Fruit fly (Drosophila melanogaster): ENCODE measurements around the gene CG10077.
A peak's percentile ranks its signal among the peaks of the same experiment; 100 is the strongest.

The CG10077 gene

dm6 chr3L:6978757-6979386 is 23.2 kb upstream of the CG10077 start:
- TF ChIP-seq fd59A (GFP tag; optimal IDR thresholded peaks at IDR 0.05), result no peak
- TF ChIP-seq vri (GFP tag; optimal IDR thresholded peaks at IDR 0.05), result peak; percentile 29
- TF ChIP-seq eg (GFP tag; IDR thresholded peaks at IDR 0.05), result 0 out of 3 replicates have a peak, but pooled peaks have one; percentile 24

- TF ChIP-seq achi (GFP tag; optimal IDR thresholded peaks at IDR 0.05), result peak; percentile 19
- TF ChIP-seq spab (GFP tag; optimal IDR thresholded peaks at IDR 0.05), result no peak
- TF ChIP-seq acj6 (GFP tag; optimal IDR thresholded peaks at IDR 0.05), result peak; percentile 36
- peak; percentile 50 for TF ChIP-seq OdsH (GFP tag; optimal IDR thresholded peaks at IDR 0.05)
- peak in 1 of 2 experiments; percentile 22 for TF ChIP-seq salr (GFP tag; optimal IDR thresholded peaks at IDR 0.05)
- TF ChIP-seq CG15336 (GFP tag; IDR thresholded peaks at IDR 0.05), result peak; percentile 76
- peak; percentile 74 for TF ChIP-seq CG32006 (GFP tag; optimal IDR thresholded peaks at IDR 0.05)
- peak; percentile 24; the same call in 1 of the 2 replicates for TF ChIP-seq CG11294 (GFP tag; IDR thresholded peaks at IDR 0.05)
- peak; percentile 52 for TF ChIP-seq CG3919 (GFP tag; optimal IDR thresholded peaks at IDR 0.05)
- TF ChIP-seq CG11902 (GFP tag; optimal IDR thresholded peaks at IDR 0.05), result no peak
- peak; percentile 37 for TF ChIP-seq CG31627 (GFP tag; optimal IDR thresholded peaks at IDR 0.05)
- TF ChIP-seq svp (GFP tag), result peak; percentile 43
- 0 out of 3 replicates have a peak, but pooled peaks have one; percentile 37 for TF ChIP-seq CG6163 (GFP tag; IDR thresholded peaks at IDR 0.05)
- TF ChIP-seq Lpt (GFP tag; optimal IDR thresholded peaks at IDR 0.05), result no peak
- peak; percentile 82 for TF ChIP-seq Hr4 (GFP tag; optimal IDR thresholded peaks at IDR 0.05)
- TF ChIP-seq dac (GFP tag; optimal IDR thresholded peaks at IDR 0.05), result no peak
- peak; percentile 17 for TF ChIP-seq net (GFP tag; optimal IDR thresholded peaks at IDR 0.05)
- TF ChIP-seq dsx (GFP tag; optimal IDR thresholded peaks at IDR 0.05; ENCODE audit: poor library complexity, severe bottlenecking), result no peak
- TF ChIP-seq fkh (GFP tag; optimal IDR thresholded peaks at IDR 0.05), result no peak
- peak; percentile 28 for TF ChIP-seq pdm3 (GFP tag; optimal IDR thresholded peaks at IDR 0.05)
- peak; percentile 7 for TF ChIP-seq CG34406 (GFP tag; optimal IDR thresholded peaks at IDR 0.05)
- peak; percentile 48 for TF ChIP-seq CG6276 (GFP tag; optimal IDR thresholded peaks at IDR 0.05)
- peak; percentile 2 for TF ChIP-seq CG6808 (GFP tag; optimal IDR thresholded peaks at IDR 0.05)
- TF ChIP-seq Smox (GFP tag; optimal IDR thresholded peaks at IDR 0.05), result peak; percentile 37
- peak; percentile 8 for TF ChIP-seq CG10631 (GFP tag; optimal IDR thresholded peaks at IDR 0.05)
- TF ChIP-seq CG8632 (GFP tag; optimal IDR thresholded peaks at IDR 0.05), result peak; percentile 42
- TF ChIP-seq Ets96B (tag; optimal IDR thresholded peaks at IDR 0.05), result no peak
- TF ChIP-seq Eip78C (GFP tag), result peak; percentile 78
- TF ChIP-seq lz (GFP tag; optimal IDR thresholded peaks at IDR 0.05), result peak; percentile 28
- TF ChIP-seq Met (GFP tag; optimal IDR thresholded peaks at IDR 0.05), result peak; percentile 37
- no peak for TF ChIP-seq fd59A (GFP tag; optimal IDR thresholded peaks at IDR 0.05)
- TF ChIP-seq fd85E (GFP tag; optimal IDR thresholded peaks at IDR 0.05), result no peak
- peak; percentile 39 for TF ChIP-seq CG4318 (GFP tag; optimal IDR thresholded peaks at IDR 0.05)
- no peak for TF ChIP-seq CG10669 (GFP tag; optimal IDR thresholded peaks at IDR 0.05)
- TF ChIP-seq cyc (GFP tag; optimal IDR thresholded peaks at IDR 0.05), result no peak
- TF ChIP-seq eg (GFP tag; IDR thresholded peaks at IDR 0.05), result peak; percentile 73
- TF ChIP-seq Sox14 (GFP tag; optimal IDR thresholded peaks at IDR 0.05), result peak; percentile 5
- TF ChIP-seq Hr39 (GFP tag; optimal IDR thresholded peaks at IDR 0.05), result peak; percentile 36
- TF ChIP-seq CG6792 (GFP tag; optimal IDR thresholded peaks at IDR 0.05), result peak; percentile 7
- TF ChIP-seq CG8119 (GFP tag; IDR thresholded peaks at IDR 0.05), result peak; percentile 68
These were observed 22.5 kb upstream of the CG10077 start for dm6 chr3L:6978030-6978683.

Data from whole organism, prepupa.